Worm (Caenorhabditis elegans) whole organism, L2 larva: ENCODE measurements around the gene F27B10.1.
A peak's percentile ranks its signal among the peaks of the same experiment; 100 is the strongest.

ENCODE experiments used
- C34F6.9 ChIP-seq: fragments of 150-350 bp; optimal IDR thresholded peaks from 2 replicates; lab custom pipeline; 2014; ENCODE audit warnings: missing biosample characterization, missing genetic modification characterization
- F13H6.1 ChIP-seq: sonication (generic microtip); optimal IDR thresholded peaks from 2 replicates; lab custom pipeline; 2016; ENCODE audit warnings: missing genetic modification characterization, missing compliant biosample characterization
- R02D3.7 ChIP-seq: fragments of 150-350 bp; optimal IDR thresholded peaks from 2 replicates; lab custom pipeline; 2014; ENCODE audit warnings: missing biosample characterization, missing genetic modification characterization
- Y55F3AM.14 ChIP-seq: fragments of 200-800 bp; sonication (Bioruptor generic); optimal IDR thresholded peaks from 2 replicates; lab custom pipeline; 2018; ENCODE audit warnings: mild to moderate bottlenecking, missing genetic modification characterization, missing compliant biosample characterization
- ZK546.5 ChIP-seq: sonication (generic microtip); optimal IDR thresholded peaks from 2 replicates; lab custom pipeline; 2017; ENCODE audit warnings: missing biosample characterization, missing genetic modification characterization
- alr-1 ChIP-seq: fragments of 150-350 bp; optimal IDR thresholded peaks from 2 replicates; lab custom pipeline; 2014; ENCODE audit warnings: missing biosample characterization, missing genetic modification characterization
- aly-2 ChIP-seq: fragments of 150-350 bp; optimal IDR thresholded peaks from 2 replicates; lab custom pipeline; 2014; ENCODE audit warnings: missing biosample characterization, missing genetic modification characterization
- ama-1 ChIP-seq: fragments of 150-350 bp; optimal IDR thresholded peaks from 2 replicates; lab custom pipeline; 2018; ENCODE audit warnings: inconsistent platforms
- blmp-1 ChIP-seq: sonication (generic microtip); optimal IDR thresholded peaks from 2 replicates; lab custom pipeline; 2017; ENCODE audit warnings: missing genetic modification characterization, mild to moderate bottlenecking, missing compliant biosample characterization, antibody characterized with exemption, moderate library complexity; ENCODE audit not compliant: insufficient read depth
- ceh-16 ChIP-seq: fragments of 150-350 bp; optimal IDR thresholded peaks from 2 replicates; lab custom pipeline; 2014; ENCODE audit warnings: missing biosample characterization, missing genetic modification characterization
- dmd-4 ChIP-seq: sonication (generic microtip); optimal IDR thresholded peaks from 2 replicates; lab custom pipeline; 2017; ENCODE audit warnings: missing biosample characterization, missing genetic modification characterization
- egl-27 ChIP-seq: sonication (generic microtip); optimal IDR thresholded peaks from 3 replicates; lab custom pipeline; 2017; ENCODE audit warnings: missing biosample characterization, missing genetic modification reagents, missing genetic modification characterization
- elt-3 ChIP-seq: sonication (generic microtip); optimal IDR thresholded peaks from 2 replicates; lab custom pipeline; 2017; ENCODE audit warnings: missing biosample characterization, missing genetic modification characterization
- fos-1 ChIP-seq: fragments of 150-350 bp; optimal IDR thresholded peaks from 2 replicates; lab custom pipeline; 2014; ENCODE audit warnings: missing biosample characterization, missing genetic modification characterization
- lin-11 ChIP-seq: fragments of 150-350 bp; sonication (generic microtip); optimal IDR thresholded peaks from 2 replicates; lab custom pipeline; 2014; ENCODE audit warnings: missing biosample characterization, missing genetic modification characterization, inconsistent platforms, mixed read lengths
- lin-13 ChIP-seq: fragments of 150-350 bp; optimal IDR thresholded peaks from 2 replicates; lab custom pipeline; 2014; ENCODE audit warnings: missing biosample characterization, missing genetic modification reagents, missing genetic modification characterization
- lin-39 ChIP-seq: fragments of 150-350 bp; optimal IDR thresholded peaks from 2 replicates; lab custom pipeline; 2014; ENCODE audit warnings: missing biosample characterization, missing genetic modification reagents, missing genetic modification characterization
- lsy-2 ChIP-seq, 2 experiments: fragments of 150-350 bp in 1 of 2; sonication (generic microtip) in 1 of 2; optimal IDR thresholded peaks; 2 replicates each; lab custom pipeline; 2014 to 2017; ENCODE audit warnings: missing biosample characterization in 2 of 2, missing genetic modification characterization in 2 of 2
- mab-5 ChIP-seq: fragments of 150-350 bp; optimal IDR thresholded peaks from 2 replicates; lab custom pipeline; 2014; ENCODE audit warnings: missing biosample characterization, missing genetic modification characterization
- mbf-1 ChIP-seq: sonication (generic microtip); optimal IDR thresholded peaks from 2 replicates; lab custom pipeline; 2017; ENCODE audit warnings: missing biosample characterization, missing genetic modification characterization
- nhr-11 ChIP-seq: fragments of 150-350 bp; optimal IDR thresholded peaks from 2 replicates; lab custom pipeline; 2014; ENCODE audit warnings: missing biosample characterization, missing genetic modification characterization
- nhr-12 ChIP-seq: fragments of 150-350 bp; optimal IDR thresholded peaks from 2 replicates; lab custom pipeline; 2014; ENCODE audit warnings: missing biosample characterization, missing genetic modification characterization
- nhr-129 ChIP-seq: fragments of 150-350 bp; optimal IDR thresholded peaks from 2 replicates; lab custom pipeline; 2014; ENCODE audit warnings: missing biosample characterization, missing genetic modification characterization
- nhr-237 ChIP-seq: fragments of 150-350 bp; optimal IDR thresholded peaks from 2 replicates; lab custom pipeline; 2014; ENCODE audit warnings: missing biosample characterization, missing genetic modification characterization
- nhr-6 ChIP-seq: fragments of 150-350 bp; optimal IDR thresholded peaks from 2 replicates; lab custom pipeline; 2014; ENCODE audit warnings: missing biosample characterization, missing genetic modification characterization
- nhr-77 ChIP-seq: fragments of 150-350 bp; optimal IDR thresholded peaks from 2 replicates; lab custom pipeline; 2014; ENCODE audit warnings: missing biosample characterization, missing genetic modification characterization
- peb-1 ChIP-seq: fragments of 150-350 bp; optimal IDR thresholded peaks from 2 replicates; lab custom pipeline; 2014; ENCODE audit warnings: missing biosample characterization, missing genetic modification characterization
- sem-4 ChIP-seq: fragments of 150-350 bp; optimal IDR thresholded peaks from 2 replicates; lab custom pipeline; 2014; ENCODE audit warnings: missing biosample characterization, missing genetic modification reagents, missing genetic modification characterization
- sma-3 ChIP-seq: sonication (generic microtip); optimal IDR thresholded peaks from 2 replicates; lab custom pipeline; 2016; ENCODE audit warnings: missing genetic modification reagents, missing genetic modification characterization, missing compliant biosample characterization
- sma-9 ChIP-seq, 2 experiments: fragments of 150-350 bp in 1 of 2; sonication (generic microtip) in 1 of 2; optimal IDR thresholded peaks; 2 replicates each; lab custom pipeline; 2014 to 2016; ENCODE audit warnings: missing genetic modification characterization in 2 of 2, mild to moderate bottlenecking in 1 of 2, missing biosample characterization in 1 of 2, missing compliant biosample characterization in 1 of 2, missing genetic modification reagents in 1 of 2, moderate library complexity in 1 of 2
- unc-55 ChIP-seq: fragments of 150-350 bp; sonication (generic microtip); optimal IDR thresholded peaks from 3 replicates; lab custom pipeline; 2014; ENCODE audit warnings: missing biosample characterization, missing genetic modification reagents, missing genetic modification characterization
- ztf-1 ChIP-seq: fragments of 200-800 bp; sonication (Bioruptor generic); conservative IDR thresholded peaks from 2 replicates; pipeline ENCODE4 v1.3.6; 2022; ENCODE audit warnings: missing genetic modification characterization, missing compliant biosample characterization
- ztf-11 ChIP-seq: sonication (generic microtip); optimal IDR thresholded peaks from 2 replicates; lab custom pipeline; 2017; ENCODE audit warnings: missing biosample characterization, missing genetic modification characterization
- ztf-4 ChIP-seq: fragments of 150-350 bp; optimal IDR thresholded peaks from 2 replicates; lab custom pipeline; 2014; ENCODE audit warnings: missing biosample characterization, missing genetic modification characterization

Gene F27B10.1

DNA sequence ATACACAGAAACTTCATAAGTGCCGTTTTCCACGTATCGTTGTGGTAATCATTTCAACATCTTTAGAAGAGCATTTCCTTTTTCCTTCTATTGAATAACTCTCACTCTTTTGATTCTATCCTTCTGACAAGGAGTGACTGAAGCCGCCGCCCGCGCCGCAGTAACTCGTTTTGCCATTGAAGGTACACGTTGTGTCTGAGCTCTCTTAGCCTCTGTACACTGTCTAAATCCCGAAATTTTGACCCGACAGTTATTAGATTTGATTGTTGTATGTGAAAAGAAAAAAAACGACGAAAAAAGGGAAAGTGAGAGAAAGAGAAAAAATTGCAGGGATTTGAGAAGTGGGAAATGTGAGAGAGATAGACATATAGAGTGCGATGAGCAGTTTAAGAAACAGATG is 38.9 kb downstream of the F27B10.1 start:
- TF ChIP-seq unc-55 (peak; percentile 15), C34F6.9 (peak; percentile 26), sma-9 (GFP tag; optimal IDR thresholded peaks at IDR 0.05; lab: Kevin White, UChicago) (peak; percentile 23), sma-9 (tag; optimal IDR thresholded peaks at IDR 0.05; lab: Kevin White, UChicago) (no peak), F13H6.1 (peak; percentile 15), blmp-1 (tag; lab: Kevin White, UChicago) (no peak), nhr-77 (tag; lab: Kevin White, UChicago) (no peak)

DNA sequence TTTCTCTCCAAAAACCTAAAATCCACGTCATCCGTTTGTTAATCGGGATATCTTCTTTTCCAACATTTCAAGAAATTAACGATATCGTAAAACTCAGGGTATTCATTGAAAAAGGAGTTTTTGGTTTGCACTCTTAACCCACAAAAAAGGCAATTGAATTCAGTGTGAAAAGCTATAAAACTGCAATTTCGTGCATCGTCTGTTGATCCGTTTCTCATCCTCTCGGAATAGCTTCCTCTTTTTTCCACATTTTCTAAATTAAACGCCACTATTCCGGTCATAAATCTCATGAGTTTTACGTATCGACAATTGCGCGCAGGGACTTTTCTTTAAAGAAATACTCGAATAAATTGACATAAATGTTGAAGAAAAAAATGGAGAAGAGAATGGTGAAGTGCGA is 39.8 kb downstream of the F27B10.1 start:
- TF ChIP-seq alr-1 (tag; lab: Kevin White, UChicago) (no peak), sma-9 (GFP tag; optimal IDR thresholded peaks at IDR 0.05; lab: Kevin White, UChicago) (no peak), sma-9 (tag; optimal IDR thresholded peaks at IDR 0.05; lab: Kevin White, UChicago) (no peak), nhr-237 (tag; lab: Kevin White, UChicago) (no peak), Y55F3AM.14 (GFP tag; lab: Kevin White, UChicago) (no peak), egl-27 (no peak), ztf-1 (no peak)

- TF ChIP-seq sma-3 (GFP tag; lab: Kevin White, UChicago) (no peak), nhr-129 (tag; lab: Kevin White, UChicago) (no peak), egl-27 (no peak), fos-1 (tag; lab: Kevin White, UChicago) (no peak), ama-1 (lab: Kevin White, UChicago) (no peak), elt-3 (no peak), nhr-77 (tag; lab: Kevin White, UChicago) (no peak), lsy-2 (tag; optimal IDR thresholded peaks at IDR 0.05; lab: Kevin White, UChicago) (no peak), mbf-1 (tag; lab: Kevin White, UChicago) (no peak), sem-4 (tag; lab: Kevin White, UChicago) (no peak), alr-1 (tag; lab: Kevin White, UChicago) (no peak), ceh-16 (tag; lab: Kevin White, UChicago) (no peak), ZK546.5 (no peak), nhr-11 (tag; lab: Kevin White, UChicago) (no peak), lin-11 (tag; lab: Kevin White, UChicago) (no peak), sma-9 (GFP tag; optimal IDR thresholded peaks at IDR 0.05; lab: Kevin White, UChicago) (no peak), sma-9 (tag; optimal IDR thresholded peaks at IDR 0.05; lab: Kevin White, UChicago) (no peak), mab-5 (no peak), nhr-12 (no peak), nhr-237 (tag; lab: Kevin White, UChicago) (no peak), aly-2 (no peak)
These were observed 46.4 kb downstream of the F27B10.1 start, which contains the start of gene srx-33 for ce11 chrV:7118796-7119195. Gene srx-33, minus strand, starts transcription at chrV:7118896.

DNA sequence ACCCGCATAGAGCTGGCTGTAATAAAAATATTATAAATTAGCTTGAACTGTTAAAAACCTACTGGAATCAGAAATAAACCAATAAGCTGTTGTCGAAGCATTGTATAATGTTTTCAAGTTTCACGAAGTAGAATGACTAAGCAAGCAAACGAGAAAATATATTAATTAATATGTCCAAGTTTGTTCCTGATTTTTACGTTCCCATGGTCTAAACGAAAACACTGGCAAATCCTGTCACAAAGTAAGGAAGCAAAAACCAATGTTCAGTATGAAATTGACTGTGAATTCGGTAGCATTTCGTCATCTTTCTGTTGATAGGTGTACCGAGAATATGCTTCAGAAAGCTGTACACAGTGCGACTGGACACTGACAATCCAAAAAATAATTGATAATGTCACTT is 47.8 kb downstream of the F27B10.1 start, which contains the start of gene srx-34:
Gene srx-34, minus strand, starts transcription at position 101 of the 400 bp plus-strand sequence.
- TF ChIP-seq lin-11 (tag; lab: Kevin White, UChicago) = no peak
- TF ChIP-seq fos-1 (tag; lab: Kevin White, UChicago) = no peak
- no peak for TF ChIP-seq nhr-6 (tag; lab: Kevin White, UChicago)
- no peak for TF ChIP-seq C34F6.9
- no peak for TF ChIP-seq R02D3.7 (tag; lab: Kevin White, UChicago)
- TF ChIP-seq ama-1 (lab: Kevin White, UChicago) = no peak
- no peak for TF ChIP-seq lin-13
- TF ChIP-seq ztf-11 (tag; lab: Kevin White, UChicago) = no peak
- TF ChIP-seq ceh-16 (tag; lab: Kevin White, UChicago) = no peak

DNA sequence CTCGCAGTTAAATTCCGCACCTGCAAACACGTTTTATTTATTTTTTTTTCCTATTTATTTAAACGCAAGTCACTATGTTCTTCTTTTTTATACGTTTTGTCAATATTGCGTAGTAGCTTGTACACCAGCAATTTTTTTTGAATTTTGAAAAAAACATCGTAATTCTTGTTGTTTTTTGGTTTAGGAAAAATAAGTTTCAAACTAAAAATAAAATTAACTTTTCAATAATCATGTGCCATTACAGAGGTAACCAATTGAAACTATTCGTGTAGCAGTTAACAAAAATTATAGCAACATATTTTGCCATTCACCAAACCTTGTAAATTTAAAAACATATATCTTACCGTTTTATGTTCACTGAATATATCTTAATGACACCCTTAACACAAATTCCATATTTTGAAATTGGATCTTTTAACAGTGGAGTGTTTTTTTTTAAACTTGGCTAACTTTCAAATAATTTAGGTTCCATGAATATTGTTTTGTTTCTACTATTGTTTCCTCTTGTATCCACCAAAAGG is 50.8 kb downstream of the F27B10.1 start, which contains the start of gene lmd-5:
Gene lmd-5, plus strand, starts transcription at position 471 of the 521 bp plus-strand sequence.
- TF ChIP-seq lin-39 (tag; lab: Kevin White, UChicago) (no peak), dmd-4 (no peak), nhr-237 (tag; lab: Kevin White, UChicago) (no peak), ztf-4 (tag; lab: Kevin White, UChicago) (no peak), lsy-2 (tag; optimal IDR thresholded peaks at IDR 0.05; lab: Kevin White, UChicago) (no peak), R02D3.7 (tag; lab: Kevin White, UChicago) (no peak), lin-13 (no peak), peb-1 (tag; lab: Kevin White, UChicago) (no peak), ztf-1 (no peak), F13H6.1 (no peak), alr-1 (tag; lab: Kevin White, UChicago) (no peak), mbf-1 (tag; lab: Kevin White, UChicago) (no peak), sma-9 (GFP tag; optimal IDR thresholded peaks at IDR 0.05; lab: Kevin White, UChicago) (no peak), sma-9 (tag; optimal IDR thresholded peaks at IDR 0.05; lab: Kevin White, UChicago) (no peak), nhr-12 (no peak), sem-4 (tag; lab: Kevin White, UChicago) (no peak)
- TF ChIP-seq, all 48 proteins: peak for 0
